Worm (Caenorhabditis elegans): ENCODE measurements around the gene C18E9.9.

DNA sequence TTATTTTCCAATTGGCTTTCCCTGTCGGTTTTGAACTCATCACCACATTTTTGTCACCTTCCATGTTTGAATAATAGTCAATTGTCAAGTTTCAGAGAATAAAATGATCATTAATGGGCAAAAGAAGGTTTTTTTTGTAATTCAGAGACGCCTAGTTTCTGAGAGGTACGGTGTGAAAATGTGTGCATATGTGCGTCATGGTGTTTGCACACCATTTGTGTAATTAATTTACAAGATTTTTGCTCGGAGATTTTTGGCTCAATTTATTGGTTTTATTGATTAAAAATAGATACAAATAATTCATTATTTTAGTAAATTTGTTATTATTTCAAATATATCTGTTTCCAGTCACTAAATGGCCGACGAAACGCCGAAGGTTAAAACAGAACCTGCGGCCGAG is 8.1 kb upstream of the C18E9.9 start, which contains the start of the genes F44G4.3 and tdp-1:
- TF ChIP-seq T22C8.4 (GFP tag; IDR thresholded peaks at IDR 0.05) (no peak), flt-1 (GFP tag; IDR thresholded peaks at IDR 0.05) (no peak), klf-2 (GFP tag; conservative IDR thresholded peaks at IDR 0.05) (no peak), med-1 (GFP tag; optimal IDR thresholded peaks at IDR 0.05; ENCODE audit: insufficient read depth) (no peak), ztf-29 (GFP tag; IDR thresholded peaks at IDR 0.05) (no peak), ref-1 (GFP tag; conservative IDR thresholded peaks at IDR 0.05) (no peak)
